Worm (Caenorhabditis elegans) whole organism, L4 larva: ENCODE results near the gene wrt-3.
A peak's percentile ranks its signal among the peaks of the same experiment; 100 is the strongest.

Source experiments
- F10B5.3 ChIP-seq: sonication (generic microtip); optimal IDR thresholded peaks from 2 replicates; lab custom pipeline; 2016; ENCODE audit warnings: mild to moderate bottlenecking, missing genetic modification characterization, missing compliant biosample characterization
- F26F4.8 ChIP-seq: fragments of 200-800 bp; sonication (Bioruptor generic); conservative IDR thresholded peaks from 2 replicates; pipeline ENCODE4 v1.3.6; 2022; ENCODE audit warnings: missing genetic modification characterization, missing compliant biosample characterization
- F37D6.2 ChIP-seq: sonication (generic microtip); optimal IDR thresholded peaks from 2 replicates; lab custom pipeline; 2016; ENCODE audit warnings: mild to moderate bottlenecking, missing genetic modification characterization, missing compliant biosample characterization
- T20F7.1 ChIP-seq: fragments of 200-800 bp; sonication (Bioruptor generic); optimal IDR thresholded peaks from 2 replicates; lab custom pipeline; 2018; ENCODE audit warnings: mild to moderate bottlenecking, missing genetic modification characterization, missing compliant biosample characterization
- T26A8.4 ChIP-seq: fragments of 200-800 bp; sonication (Bioruptor generic); IDR thresholded peaks from 2 replicates; pipeline ENCODE4 v1.3.6; 2022; ENCODE audit warnings: missing genetic modification characterization, missing compliant biosample characterization
- Y105C5A.15 ChIP-seq: fragments of 200-800 bp; sonication (Bioruptor generic); IDR thresholded peaks from 2 replicates; pipeline ENCODE4 v1.3.6; 2022; ENCODE audit warnings: missing genetic modification characterization, missing compliant biosample characterization
- Y48G9A.11 ChIP-seq: fragments of 200-800 bp; sonication (Bioruptor generic); IDR thresholded peaks from 2 replicates; pipeline ENCODE4 v1.3.6; 2022; ENCODE audit warnings: missing genetic modification reagents, missing genetic modification characterization, missing compliant biosample characterization
- Y75B8A.6 ChIP-seq: fragments of 200-800 bp; sonication (Bioruptor generic); IDR thresholded peaks from 2 replicates; pipeline ENCODE4 v1.3.6; 2022; ENCODE audit warnings: missing genetic modification reagents, missing genetic modification characterization, missing compliant biosample characterization
- ZK337.2 ChIP-seq: fragments of 200-800 bp; sonication (Bioruptor generic); IDR thresholded peaks from 2 replicates; pipeline ENCODE4 v1.3.6; 2022; ENCODE audit warnings: missing genetic modification reagents, missing genetic modification characterization, missing compliant biosample characterization
- aly-2 ChIP-seq: sonication (generic microtip); optimal IDR thresholded peaks from 2 replicates; lab custom pipeline; 2018; ENCODE audit warnings: missing biosample characterization, missing genetic modification characterization
- ama-1 ChIP-seq: fragments of 150-350 bp; optimal IDR thresholded peaks from 2 replicates; lab custom pipeline; 2014; ENCODE audit warnings: inconsistent platforms, mixed read lengths
- ceh-62 ChIP-seq: sonication (generic microtip); optimal IDR thresholded peaks from 2 replicates; lab custom pipeline; 2017; ENCODE audit warnings: missing biosample characterization, missing genetic modification characterization
- ceh-82 ChIP-seq: sonication (generic microtip); optimal IDR thresholded peaks from 2 replicates; lab custom pipeline; 2017; ENCODE audit warnings: missing biosample characterization, missing genetic modification characterization
- ces-1 ChIP-seq: fragments of 150-350 bp; sonication (generic microtip); optimal IDR thresholded peaks from 4 replicates; lab custom pipeline; 2014; ENCODE audit warnings: missing biosample characterization, missing genetic modification reagents, missing genetic modification characterization
- dmd-6 ChIP-seq: fragments of 200-800 bp; sonication (Bioruptor generic); IDR thresholded peaks from 2 replicates; pipeline ENCODE4 v1.3.6; 2022; ENCODE audit warnings: missing genetic modification reagents, missing genetic modification characterization, missing compliant biosample characterization
- egl-43 ChIP-seq: fragments of 200-800 bp; sonication (Bioruptor generic); IDR thresholded peaks from 2 replicates; pipeline ENCODE4 v1.3.6; 2022; ENCODE audit warnings: missing genetic modification reagents, missing genetic modification characterization, missing compliant biosample characterization
- gei-8 ChIP-seq: fragments of 200-800 bp; sonication (Bioruptor generic); optimal IDR thresholded peaks from 2 replicates; lab custom pipeline; 2018; ENCODE audit warnings: mild to moderate bottlenecking, missing genetic modification characterization, missing compliant biosample characterization
- hmg-1.1 ChIP-seq: fragments of 200-800 bp; sonication (Bioruptor generic); IDR thresholded peaks from 2 replicates; pipeline ENCODE4 v1.3.6; 2022; ENCODE audit warnings: missing genetic modification reagents, missing genetic modification characterization, missing compliant biosample characterization
- lin-13 ChIP-seq: fragments of 150-350 bp; optimal IDR thresholded peaks from 2 replicates; lab custom pipeline; 2014; ENCODE audit warnings: missing biosample characterization, missing genetic modification reagents, missing genetic modification characterization
- lin-29 ChIP-seq: fragments of 200-800 bp; sonication (Bioruptor generic); IDR thresholded peaks from 2 replicates; pipeline ENCODE4 v1.3.6; 2022; ENCODE audit warnings: missing genetic modification reagents, missing genetic modification characterization, missing compliant biosample characterization
- lin-38 ChIP-seq: fragments of 200-800 bp; sonication (Bioruptor generic); IDR thresholded peaks from 2 replicates; pipeline ENCODE4 v1.3.6; 2022; ENCODE audit warnings: missing genetic modification reagents, missing genetic modification characterization, missing compliant biosample characterization
- lin-39 ChIP-seq: fragments of 150-350 bp; optimal IDR thresholded peaks from 2 replicates; lab custom pipeline; 2014; ENCODE audit warnings: missing biosample characterization, missing genetic modification reagents, missing genetic modification characterization
- lir-3 ChIP-seq: sonication (generic microtip); optimal IDR thresholded peaks from 2 replicates; lab custom pipeline; 2016; ENCODE audit warnings: mild to moderate bottlenecking, missing genetic modification characterization, missing compliant biosample characterization
- madf-5 ChIP-seq, 2 experiments: fragments of 200-800 bp; sonication (Bioruptor generic); IDR thresholded peaks; 2 replicates each; pipeline ENCODE4 v1.3.6; 2022; ENCODE audit warnings: missing compliant biosample characterization in 2 of 2, missing genetic modification characterization in 2 of 2
- mdl-1 ChIP-seq, 2 experiments: fragments of 150-350 bp in 1 of 2; sonication (generic microtip) in 1 of 2; optimal IDR thresholded peaks; 2 replicates each; lab custom pipeline; 2014 to 2017; ENCODE audit warnings: missing biosample characterization in 2 of 2, missing genetic modification characterization in 2 of 2
- mep-1 ChIP-seq: fragments of 150-350 bp; sonication (generic microtip); optimal IDR thresholded peaks from 3 replicates; lab custom pipeline; 2014; ENCODE audit warnings: missing biosample characterization, missing genetic modification characterization
- mes-2 ChIP-seq: sonication (generic microtip); optimal IDR thresholded peaks from 2 replicates; lab custom pipeline; 2016; ENCODE audit warnings: missing genotype, mild to moderate bottlenecking, missing genetic modification characterization, missing compliant biosample characterization; ENCODE audit not compliant: poor library complexity, severe bottlenecking
- nhr-102 ChIP-seq: sonication (generic microtip); optimal IDR thresholded peaks from 2 replicates; lab custom pipeline; 2016; ENCODE audit warnings: mild to moderate bottlenecking, missing genetic modification characterization, moderate library complexity, missing compliant biosample characterization
- nhr-11 ChIP-seq: fragments of 150-350 bp; optimal IDR thresholded peaks from 2 replicates; lab custom pipeline; 2014; ENCODE audit warnings: missing biosample characterization, missing genetic modification characterization
- nhr-25 ChIP-seq: sonication (generic microtip); optimal IDR thresholded peaks from 2 replicates; lab custom pipeline; 2017; ENCODE audit warnings: missing genetic modification characterization, mild to moderate bottlenecking, missing compliant biosample characterization, antibody characterized with exemption, moderate library complexity, borderline replicate concordance; ENCODE audit not compliant: insufficient read depth
- nhr-48 ChIP-seq: sonication (generic microtip); optimal IDR thresholded peaks from 2 replicates; lab custom pipeline; 2016; ENCODE audit warnings: mild to moderate bottlenecking, missing genetic modification characterization, missing compliant biosample characterization
- nhr-6 ChIP-seq: fragments of 150-350 bp; optimal IDR thresholded peaks from 2 replicates; lab custom pipeline; 2014; ENCODE audit warnings: missing biosample characterization, missing genetic modification characterization
- nhr-77 ChIP-seq: fragments of 150-350 bp; optimal IDR thresholded peaks from 2 replicates; lab custom pipeline; 2014; ENCODE audit warnings: missing biosample characterization, missing genetic modification characterization
- pqm-1 ChIP-seq: sonication (generic microtip); optimal IDR thresholded peaks from 2 replicates; lab custom pipeline; 2017; ENCODE audit warnings: missing biosample characterization, missing genetic modification characterization
- rbr-2 ChIP-seq: sonication (generic microtip); optimal IDR thresholded peaks from 2 replicates; lab custom pipeline; 2016; ENCODE audit warnings: missing genotype, missing genetic modification characterization, missing compliant biosample characterization
- sdz-12 ChIP-seq: fragments of 200-800 bp; sonication (Bioruptor generic); optimal IDR thresholded peaks from 2 replicates; lab custom pipeline; 2018; ENCODE audit warnings: mild to moderate bottlenecking, missing genetic modification characterization, missing compliant biosample characterization
- set-16 ChIP-seq: fragments of 200-800 bp; sonication (Bioruptor generic); IDR thresholded peaks from 2 replicates; pipeline ENCODE4 v1.3.6; 2022; ENCODE audit warnings: missing genetic modification reagents, missing genetic modification characterization, missing compliant biosample characterization
- skn-1 ChIP-seq: fragments of 150-350 bp; optimal IDR thresholded peaks from 2 replicates; lab custom pipeline; 2014; ENCODE audit warnings: missing biosample characterization, missing genetic modification characterization
- snpc-4 ChIP-seq: fragments of 150-350 bp; optimal IDR thresholded peaks from 2 replicates; lab custom pipeline; 2014; ENCODE audit warnings: missing biosample characterization, missing genetic modification characterization
- spr-1 ChIP-seq: sonication (generic microtip); optimal IDR thresholded peaks from 2 replicates; lab custom pipeline; 2016; ENCODE audit warnings: mild to moderate bottlenecking, missing genetic modification characterization, missing compliant biosample characterization
- tag-97 ChIP-seq: fragments of 200-800 bp; sonication (Bioruptor generic); IDR thresholded peaks from 2 replicates; pipeline ENCODE4 v1.3.6; 2022; ENCODE audit warnings: missing genetic modification characterization, missing compliant biosample characterization
- tra-1 ChIP-seq: fragments of 200-800 bp; sonication (Bioruptor generic); IDR thresholded peaks from 2 replicates; pipeline ENCODE4 v1.3.6; 2022; ENCODE audit warnings: missing genetic modification reagents, missing genetic modification characterization, missing compliant biosample characterization
- unc-130 ChIP-seq: sonication (generic microtip); optimal IDR thresholded peaks from 2 replicates; lab custom pipeline; 2016; ENCODE audit warnings: missing genetic modification reagents, missing genetic modification characterization, missing compliant biosample characterization
- unc-39 ChIP-seq: sonication (generic microtip); optimal IDR thresholded peaks from 2 replicates; lab custom pipeline; 2017; ENCODE audit warnings: missing biosample characterization, missing genetic modification characterization
- unc-62 ChIP-seq, 3 experiments: fragments of 150-350 bp in 1 of 3; sonication (generic microtip); optimal IDR thresholded peaks in 2 of 3; peaks in 1 of 3; 1 replicate in 1 of 3; 2 replicates in 2 of 3; lab custom pipeline; 2014 to 2017; ENCODE audit warnings: missing biosample characterization in 3 of 3, missing genetic modification characterization in 3 of 3, missing genetic modification reagents in 3 of 3, missing genotype in 1 of 3
- vab-7 ChIP-seq: fragments of 200-800 bp; sonication (Bioruptor generic); IDR thresholded peaks from 2 replicates; pipeline ENCODE4 v1.3.6; 2022; ENCODE audit warnings: missing genetic modification reagents, missing genetic modification characterization, missing compliant biosample characterization
- zag-1 ChIP-seq: fragments of 150-350 bp; optimal IDR thresholded peaks from 2 replicates; lab custom pipeline; 2014; ENCODE audit warnings: missing biosample characterization, missing genetic modification characterization
- zfp-2 ChIP-seq: sonication (generic microtip); optimal IDR thresholded peaks from 2 replicates; lab custom pipeline; 2016; ENCODE audit warnings: mild to moderate bottlenecking, missing genetic modification characterization, missing compliant biosample characterization
- zfp-3 ChIP-seq: fragments of 200-800 bp; sonication (Bioruptor generic); conservative IDR thresholded peaks from 2 replicates; pipeline ENCODE4 v1.3.6; 2022; ENCODE audit warnings: missing genetic modification reagents, missing genetic modification characterization, missing compliant biosample characterization
- zip-11 ChIP-seq: fragments of 200-800 bp; sonication (Bioruptor generic); IDR thresholded peaks from 2 replicates; pipeline ENCODE4 v1.3.6; 2022; ENCODE audit warnings: missing genetic modification characterization, missing compliant biosample characterization
- zip-2 ChIP-seq: fragments of 150-350 bp; optimal IDR thresholded peaks from 2 replicates; lab custom pipeline; 2014; ENCODE audit warnings: missing biosample characterization, missing genetic modification characterization
- ztf-7 ChIP-seq: fragments of 150-350 bp; optimal IDR thresholded peaks from 2 replicates; lab custom pipeline; 2014; ENCODE audit warnings: missing biosample characterization, missing genetic modification characterization

wrt-3 gene

ce11 chrIV:9511221-9511638 lies 34.0 kb upstream of the wrt-3 start (continued):
- TF ChIP-seq mes-2 (tag; lab: Kevin White, UChicago) = peak; percentile 90
- TF ChIP-seq lin-38 (GFP tag; lab: Robert Waterston, UW) = peak; percentile 76
- peak; percentile 66 for TF ChIP-seq nhr-6 (tag; lab: Kevin White, UChicago)
- peak; percentile 65 for TF ChIP-seq T20F7.1 (GFP tag; lab: Kevin White, UChicago)
- no peak for TF ChIP-seq lir-3 (tag; lab: Kevin White, UChicago)
- no peak for TF ChIP-seq gei-8 (GFP tag; lab: Kevin White, UChicago)
- TF ChIP-seq zag-1 = no peak
- no peak for TF ChIP-seq Y75B8A.6 (GFP tag; lab: Robert Waterston, UW)
- no peak for TF ChIP-seq aly-2 (tag; lab: Kevin White, UChicago)
- TF ChIP-seq unc-130 (GFP tag; lab: Kevin White, UChicago) = no peak
- TF ChIP-seq F26F4.8 (GFP tag; lab: Robert Waterston, UW) = no peak
- TF ChIP-seq pqm-1 = no peak
- no peak for TF ChIP-seq nhr-11 (tag; lab: Kevin White, UChicago)
- peak; percentile 95 for TF ChIP-seq snpc-4
- TF ChIP-seq mep-1 = peak; percentile 90
- TF ChIP-seq T26A8.4 (GFP tag; lab: Robert Waterston, UW) = peak; percentile 81
- TF ChIP-seq F37D6.2 (tag; lab: Kevin White, UChicago) = peak; percentile 53
- no peak for TF ChIP-seq egl-43 (GFP tag; lab: Robert Waterston, UW)
- peak; percentile 52 for TF ChIP-seq ama-1 (lab: Kevin White, UChicago)
- peak; percentile 74 for TF ChIP-seq rbr-2 (tag; lab: Kevin White, UChicago)
- TF ChIP-seq madf-5 (GFP tag; IDR thresholded peaks at IDR 0.05; lab: Robert Waterston, UW) = no peak
- peak; percentile 19 for TF ChIP-seq ztf-7 (tag; lab: Kevin White, UChicago)
- peak; percentile 67 for TF ChIP-seq nhr-102 (tag; lab: Kevin White, UChicago)
- peak; percentile 48; the same call in 1 of the 2 replicates for TF ChIP-seq set-16
- no peak for TF ChIP-seq zfp-2 (tag; lab: Kevin White, UChicago)
- 0 out of 2 replicates have a peak, but pooled peaks have one; percentile 17 for TF ChIP-seq tra-1 (GFP tag; lab: Robert Waterston, UW)
- TF ChIP-seq vab-7 = no peak; the same call in 1 of the 2 replicates
- peak; percentile 62 for TF ChIP-seq ces-1 (GFP tag; lab: Kevin White, UChicago)
- TF ChIP-seq ceh-82 = no peak
- TF ChIP-seq sdz-12 = peak; percentile 75
- TF ChIP-seq zip-2 (tag; lab: Kevin White, UChicago) = peak; percentile 39
- TF ChIP-seq ceh-62 (tag; lab: Kevin White, UChicago) = no peak
- no peak for TF ChIP-seq skn-1 (tag; lab: Kevin White, UChicago)
- TF ChIP-seq unc-62 (GFP tag; optimal IDR thresholded peaks at IDR 0.05 in 1 of 2; lab: Kevin White, UChicago) = peak in 1 of 2 experiments; percentile 86
- TF ChIP-seq unc-62 (tag; optimal IDR thresholded peaks at IDR 0.05; lab: Kevin White, UChicago) = no peak
- peak; percentile 46 for TF ChIP-seq dmd-6 (GFP tag; lab: Robert Waterston, UW)
- peak; percentile 27 for TF ChIP-seq spr-1
- no peak for TF ChIP-seq unc-39
- TF ChIP-seq tag-97 (GFP tag; lab: Robert Waterston, UW) = no peak
- no peak for TF ChIP-seq ZK337.2
- no peak for TF ChIP-seq lin-29 (GFP tag; lab: Robert Waterston, UW)
- TF ChIP-seq lin-13 (GFP tag; lab: Kevin White, UChicago) = peak; percentile 11
- TF ChIP-seq hmg-1.1 = peak; percentile 62
- peak; percentile 86 for TF ChIP-seq F10B5.3 (tag; lab: Kevin White, UChicago)
- TF ChIP-seq zip-11 (GFP tag; lab: Robert Waterston, UW) = no peak
- peak; percentile 74 for TF ChIP-seq nhr-48 (tag; lab: Kevin White, UChicago)
- TF ChIP-seq nhr-25 = peak; percentile 17
- peak; percentile 68; the same call in 1 of the 2 replicates for TF ChIP-seq Y48G9A.11 (GFP tag; lab: Robert Waterston, UW)
- TF ChIP-seq lin-39 = no peak
- no peak for TF ChIP-seq nhr-77 (tag; lab: Kevin White, UChicago)
- no peak for TF ChIP-seq zfp-3 (GFP tag; lab: Robert Waterston, UW)
- TF ChIP-seq mdl-1 (tag; optimal IDR thresholded peaks at IDR 0.05; lab: Kevin White, UChicago) = peak in 1 of 2 experiments; percentile 71
- 0 out of 2 replicates have a peak, but pooled peaks have one; percentile 13 for TF ChIP-seq Y105C5A.15 (GFP tag; lab: Robert Waterston, UW)
